Fruit fly (Drosophila melanogaster): Measurements from ENCODE around the gene CG7044.

CG7044 gene

DNA sequence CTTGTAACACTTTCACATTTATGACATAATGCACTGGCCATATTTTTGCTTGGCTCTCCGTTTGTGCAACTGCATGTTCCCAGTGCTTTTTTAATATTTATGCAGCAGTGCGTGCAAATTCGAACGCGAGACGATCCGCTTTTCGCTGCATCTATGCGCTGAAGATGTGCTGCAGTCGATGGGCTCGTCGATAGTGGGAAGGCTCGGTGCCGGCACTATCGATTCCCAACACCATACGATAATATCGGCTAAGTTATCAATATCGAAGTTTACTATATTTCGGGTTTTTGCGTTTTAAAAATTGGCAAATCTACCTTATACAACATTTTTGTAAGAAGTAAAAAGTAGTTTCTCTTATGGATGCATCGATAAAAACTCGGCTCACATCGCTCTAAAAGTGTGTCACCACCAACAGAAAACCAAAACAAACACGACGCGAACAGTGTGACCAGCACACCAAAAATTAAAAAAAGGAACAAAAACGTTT, 3.8 kb downstream of the CG7044 start, which contains the start of gene RhoGAP93B (continued):
- no peak for TF ChIP-seq CG8359 (GFP tag; optimal IDR thresholded peaks at IDR 0.05; ENCODE audit: borderline replicate concordance)
- no peak for TF ChIP-seq CG12071 (GFP tag; optimal IDR thresholded peaks at IDR 0.05)
- TF ChIP-seq E2f2 (GFP tag; IDR thresholded peaks at IDR 0.05), result peak; percentile 84
- peak; percentile 73; the same call in 1 of the 2 replicates for TF ChIP-seq GATAe (GFP tag; conservative IDR thresholded peaks at IDR 0.05)
- TF ChIP-seq CG16863 (GFP tag; optimal IDR thresholded peaks at IDR 0.05), result peak; percentile 89
- no peak for TF ChIP-seq tio (GFP tag; optimal IDR thresholded peaks at IDR 0.05)
- peak; percentile 79 for TF ChIP-seq CG12155 (GFP tag; optimal IDR thresholded peaks at IDR 0.05)
- no peak for TF ChIP-seq ham (GFP tag; IDR thresholded peaks at IDR 0.05)
- TF ChIP-seq Rfx (GFP tag; IDR thresholded peaks at IDR 0.05), result peak; percentile 91
- TF ChIP-seq odd (GFP tag; optimal IDR thresholded peaks at IDR 0.05), result peak; percentile 9
- TF ChIP-seq CG8281 (tag; optimal IDR thresholded peaks at IDR 0.05), result peak; percentile 26
- TF ChIP-seq CG12104 (GFP tag; optimal IDR thresholded peaks at IDR 0.05), result peak; percentile 69
- peak; percentile 100 for TF ChIP-seq Scr (GFP tag; IDR thresholded peaks at IDR 0.05; ENCODE audit: partially characterized antibody)
- peak; percentile 99 for TF ChIP-seq Sin3A (optimal IDR thresholded peaks at IDR 0.05)
- TF ChIP-seq CG14965 (GFP tag; optimal IDR thresholded peaks at IDR 0.05; ENCODE audit: borderline replicate concordance), result peak; percentile 7
- TF ChIP-seq CG7928 (GFP tag; optimal IDR thresholded peaks at IDR 0.05), result peak; percentile 44
- peak; percentile 100 for TF ChIP-seq hbn (GFP tag; IDR thresholded peaks at IDR 0.05; ENCODE audit: partially characterized antibody)
- TF ChIP-seq Bdp1 (GFP tag; optimal IDR thresholded peaks at IDR 0.05), result peak; percentile 86
- TF ChIP-seq bowl (GFP tag; IDR thresholded peaks at IDR 0.05), result peak; percentile 88
- TF ChIP-seq lmd (GFP tag; IDR thresholded peaks at IDR 0.05), result peak; percentile 87
- peak; percentile 92 for TF ChIP-seq Xrp1 (GFP tag; IDR thresholded peaks at IDR 0.05)
- peak; percentile 90 for TF ChIP-seq tx (GFP tag; optimal IDR thresholded peaks at IDR 0.05)
- peak; percentile 74 for TF ChIP-seq lbe (GFP tag; optimal IDR thresholded peaks at IDR 0.05)
- TF ChIP-seq gcm (GFP tag; optimal IDR thresholded peaks at IDR 0.05), result peak; percentile 60
- peak; percentile 86 for TF ChIP-seq btn (GFP tag; optimal IDR thresholded peaks at IDR 0.05)
- peak; percentile 94 for TF ChIP-seq CG14710 (tag; optimal IDR thresholded peaks at IDR 0.05)
- TF ChIP-seq lab (GFP tag; optimal IDR thresholded peaks at IDR 0.05), result peak; percentile 91
- peak; percentile 91 for TF ChIP-seq CG14667 (GFP tag; IDR thresholded peaks at IDR 0.05)
- TF ChIP-seq org-1 (GFP tag; optimal IDR thresholded peaks at IDR 0.05), result no peak
- TF ChIP-seq psq (GFP tag; optimal IDR thresholded peaks at IDR 0.05), result peak; percentile 77
- peak; percentile 92 for TF ChIP-seq HmgZ (tag; optimal IDR thresholded peaks at IDR 0.05)
- peak; percentile 88; the same call in 2 of the 3 replicates for TF ChIP-seq CG2199 (GFP tag; IDR thresholded peaks at IDR 0.05)
- no peak for TF ChIP-seq Tbp (GFP tag; optimal IDR thresholded peaks at IDR 0.05)
- TF ChIP-seq gt (GFP tag; IDR thresholded peaks at IDR 0.05), result peak; percentile 80
- peak; percentile 74 for TF ChIP-seq Meics (GFP tag; optimal IDR thresholded peaks at IDR 0.05)
- peak; percentile 90 for TF ChIP-seq dm (GFP tag; optimal IDR thresholded peaks at IDR 0.05)

DNA sequence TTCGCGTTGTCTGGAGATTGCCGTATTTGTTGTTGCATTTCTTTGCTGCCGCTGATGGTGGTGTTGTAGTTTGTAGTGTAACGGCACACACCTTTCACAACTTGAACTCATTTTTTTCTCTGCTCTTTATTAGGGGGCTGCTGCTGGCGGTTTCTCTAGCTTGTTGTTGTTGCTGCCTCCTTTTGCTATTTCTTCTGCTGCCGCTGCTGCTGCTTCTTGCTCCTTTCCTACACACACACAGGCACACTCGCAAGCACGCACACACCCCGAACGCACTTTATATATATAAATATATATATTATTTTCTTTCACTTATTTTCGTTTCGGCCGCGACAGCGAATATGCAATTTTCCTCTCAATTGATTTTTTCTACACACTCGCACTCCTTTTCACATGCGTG, 4.4 kb downstream of the CG7044 start:
- TF ChIP-seq CG4360 (GFP tag; IDR thresholded peaks at IDR 0.05) (peak; percentile 78), C15 (GFP tag; IDR thresholded peaks at IDR 0.05) (no peak), rib (GFP tag; IDR thresholded peaks at IDR 0.05) (0 out of 2 replicates have a peak, but pooled peaks have one; percentile 41), CG10543 (GFP tag; optimal IDR thresholded peaks at IDR 0.05) (no peak), CG17385 (GFP tag; optimal IDR thresholded peaks at IDR 0.05) (peak; percentile 61), sqz (GFP tag; optimal IDR thresholded peaks at IDR 0.05) (peak; percentile 7), Med (GFP tag) (peak; percentile 50), fd64A (GFP tag; optimal IDR thresholded peaks at IDR 0.05) (no peak)
